Worm (Caenorhabditis elegans): ENCODE data around the gene R11H6.2.
A peak's percentile ranks its signal among the peaks of the same experiment; 100 is the strongest.

Gene R11H6.2

DNA sequence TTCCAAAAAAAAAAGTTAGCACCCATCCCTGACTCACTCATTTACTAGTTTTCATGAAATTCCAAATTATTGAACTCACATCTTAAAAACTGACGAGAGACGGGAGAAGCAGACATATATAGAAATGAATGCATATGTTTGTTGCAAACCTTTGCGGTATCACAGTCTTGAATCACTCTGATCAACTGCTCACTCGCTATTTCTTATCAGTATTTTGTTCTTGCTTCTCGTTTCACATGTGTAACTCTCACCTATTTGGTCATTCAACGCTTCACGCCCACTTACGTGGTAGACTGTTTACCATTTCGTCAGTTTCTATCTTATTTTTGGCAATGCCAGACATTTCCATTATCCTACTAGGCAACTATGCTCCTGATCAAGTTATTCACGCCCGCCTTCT, 43.0 kb downstream of the R11H6.2 start, which contains the start of gene C54G10.1:
Gene C54G10.1, plus strand, starts transcription at position 333 of the 400 bp plus-strand sequence.
- TF ChIP-seq rnt-1 (tag; optimal IDR thresholded peaks at IDR 0.05) (no peak), ceh-14 (tag; optimal IDR thresholded peaks at IDR 0.05) (no peak), tbx-7 (tag; optimal IDR thresholded peaks at IDR 0.05) (no peak), sox-4 (tag; optimal IDR thresholded peaks at IDR 0.05) (no peak), ama-1 (optimal IDR thresholded peaks at IDR 0.05) (no peak), ceh-2 (tag; optimal IDR thresholded peaks at IDR 0.05) (no peak), ttx-3 (tag; optimal IDR thresholded peaks at IDR 0.05) (no peak), nfya-1 (tag; optimal IDR thresholded peaks at IDR 0.05) (no peak), ceh-30 (tag; optimal IDR thresholded peaks at IDR 0.05) (no peak), hlh-13 (GFP tag; optimal IDR thresholded peaks at IDR 0.05) (no peak), elt-2 (tag; optimal IDR thresholded peaks at IDR 0.05) (no peak), ceh-9 (tag; optimal IDR thresholded peaks at IDR 0.05) (no peak), sox-2 (GFP tag; IDR thresholded peaks at IDR 0.05) (no peak), nhr-11 (tag; optimal IDR thresholded peaks at IDR 0.05) (no peak)

DNA sequence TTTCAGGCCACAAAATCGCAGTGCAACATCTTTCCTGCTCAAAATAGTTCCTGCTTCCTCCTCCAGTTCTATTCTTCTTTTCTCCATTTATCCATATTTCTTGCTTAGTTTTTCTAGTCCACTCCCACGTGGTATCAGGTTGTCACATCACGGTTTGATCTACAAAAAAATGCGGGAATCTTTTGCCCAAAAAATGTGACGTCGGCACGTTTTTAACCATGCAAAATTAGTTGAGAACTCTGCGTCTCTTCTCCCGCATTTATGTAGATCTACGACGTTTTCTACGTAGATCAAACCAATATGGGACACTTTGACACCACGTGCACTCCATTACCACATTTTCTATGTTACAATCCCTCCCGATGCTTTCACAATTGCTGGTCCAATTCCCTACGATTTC, 44.2 kb downstream of the R11H6.2 start:
- TF ChIP-seq gmeb-2 (tag; optimal IDR thresholded peaks at IDR 0.05) (no peak), ceh-24 (tag; optimal IDR thresholded peaks at IDR 0.05) (no peak), C08G9.2 (tag; optimal IDR thresholded peaks at IDR 0.05) (no peak), ceh-22 (tag; optimal IDR thresholded peaks at IDR 0.05) (no peak), ets-4 (tag; optimal IDR thresholded peaks at IDR 0.05) (no peak), unc-55 (GFP tag; optimal IDR thresholded peaks at IDR 0.05) (no peak), ceh-6 (GFP tag; optimal IDR thresholded peaks at IDR 0.05) (no peak), rnt-1 (tag; optimal IDR thresholded peaks at IDR 0.05) (no peak), elt-4 (tag; optimal IDR thresholded peaks at IDR 0.05) (no peak), ceh-14 (tag; optimal IDR thresholded peaks at IDR 0.05) (no peak), npax-4 (tag; optimal IDR thresholded peaks at IDR 0.05) (no peak), ztf-16 (tag; optimal IDR thresholded peaks at IDR 0.05) (no peak), ceh-48 (tag; optimal IDR thresholded peaks at IDR 0.05) (no peak), fkh-6 (tag; optimal IDR thresholded peaks at IDR 0.05) (no peak), pqm-1 (tag; optimal IDR thresholded peaks at IDR 0.05) (no peak), sox-4 (tag; optimal IDR thresholded peaks at IDR 0.05) (no peak)

DNA sequence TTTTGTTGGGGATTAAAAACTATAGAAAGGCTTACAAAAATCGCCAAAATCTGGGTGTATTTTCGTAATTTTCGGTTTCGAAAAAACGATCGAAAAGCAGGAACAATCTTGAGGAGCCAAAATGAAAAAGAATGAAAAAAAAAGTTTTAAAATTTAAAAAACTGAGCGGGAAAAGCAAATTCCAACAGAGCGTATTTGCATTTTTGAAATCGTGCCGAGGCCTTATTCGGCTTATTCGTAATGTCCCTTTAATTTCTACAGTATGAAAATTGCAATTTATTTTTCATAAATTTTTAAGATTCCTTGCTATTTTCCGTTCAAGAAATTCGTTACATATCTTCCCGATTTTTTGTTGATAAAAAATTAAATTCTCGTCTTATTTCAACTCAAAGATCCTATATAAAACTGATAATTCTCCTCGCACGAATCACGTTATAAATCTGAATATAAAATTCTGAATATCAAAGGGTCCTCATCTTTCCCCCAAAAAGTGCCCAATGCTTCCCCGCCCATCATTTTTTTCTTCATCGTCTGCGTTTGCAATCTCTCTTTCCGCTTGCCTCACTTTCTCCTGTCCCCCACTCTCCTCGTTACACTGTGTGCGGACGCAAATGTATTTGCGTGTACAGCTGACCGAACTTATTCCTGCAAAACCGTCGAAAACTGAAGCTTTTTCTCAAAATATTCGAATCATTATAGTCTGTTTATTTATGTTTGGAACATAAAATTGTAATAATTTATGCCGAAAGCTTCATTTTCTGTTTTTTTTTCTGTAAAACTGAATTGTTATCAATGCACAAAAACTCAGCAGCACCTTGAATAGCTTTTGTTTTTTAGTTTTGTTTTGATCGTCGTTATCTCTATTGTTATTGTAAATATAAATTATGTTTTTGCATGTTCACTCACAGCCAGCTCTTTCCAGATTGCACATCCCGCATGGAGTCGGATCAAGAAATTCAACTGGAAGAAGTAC, 48.3 kb downstream of the R11H6.2 start, which contains the start of the genes rfc-1 and pmp-3:
Gene rfc-1, minus strand, starts transcription at position 163 of the 973 bp plus-strand sequence.
Gene pmp-3, plus strand, starts transcription at position 923 of the 973 bp plus-strand sequence.
- peak; percentile 18 for TF ChIP-seq nfya-1 (tag; optimal IDR thresholded peaks at IDR 0.05)
- peak; percentile 15 for TF ChIP-seq ceh-31 (tag; optimal IDR thresholded peaks at IDR 0.05)
- no peak for TF ChIP-seq hlh-13 (GFP tag; optimal IDR thresholded peaks at IDR 0.05)
- no peak for TF ChIP-seq ceh-22 (tag; optimal IDR thresholded peaks at IDR 0.05)
- TF ChIP-seq ztf-16 (tag; optimal IDR thresholded peaks at IDR 0.05), result no peak

DNA sequence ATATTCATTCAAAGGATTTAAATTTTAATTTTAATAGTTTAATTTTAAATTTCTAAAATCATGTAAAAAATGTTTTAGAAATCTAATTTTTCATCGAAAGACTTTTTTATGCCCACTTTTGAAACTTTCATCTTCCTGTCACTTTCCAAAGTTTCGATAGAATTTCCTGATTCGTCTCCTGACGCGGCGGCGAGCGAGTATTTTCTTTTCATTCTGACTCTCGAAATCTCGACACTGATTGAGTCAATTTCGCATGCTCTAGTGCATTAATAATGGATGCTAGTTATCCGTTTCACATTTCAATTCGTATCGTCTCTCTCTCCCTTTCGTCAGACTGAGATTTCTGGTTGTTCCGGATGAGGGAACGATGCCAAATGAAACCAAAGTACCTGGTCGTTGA, 51.0 kb downstream of the R11H6.2 start:
- TF ChIP-seq hlh-8 (tag; optimal IDR thresholded peaks at IDR 0.05), result no peak
- TF ChIP-seq nhr-11 (tag; optimal IDR thresholded peaks at IDR 0.05), result no peak
- TF ChIP-seq ceh-31 (tag; optimal IDR thresholded peaks at IDR 0.05), result peak; percentile 9
- TF ChIP-seq C08G9.2 (tag; optimal IDR thresholded peaks at IDR 0.05), result no peak
- no peak for TF ChIP-seq lin-11 (tag; optimal IDR thresholded peaks at IDR 0.05)
- TF ChIP-seq pha-4 (tag; optimal IDR thresholded peaks at IDR 0.05), result no peak
- TF ChIP-seq nhr-232 (tag; optimal IDR thresholded peaks at IDR 0.05), result no peak
- TF ChIP-seq tbx-2 (tag; optimal IDR thresholded peaks at IDR 0.05), result no peak
- TF ChIP-seq unc-42 (tag; optimal IDR thresholded peaks at IDR 0.05), result peak; percentile 30
- no peak for TF ChIP-seq ztf-16 (tag; optimal IDR thresholded peaks at IDR 0.05)
- no peak for TF ChIP-seq pqm-1 (tag; optimal IDR thresholded peaks at IDR 0.05)
- TF ChIP-seq ahr-1 (tag; optimal IDR thresholded peaks at IDR 0.05), result no peak
- TF ChIP-seq pha-2 (tag; optimal IDR thresholded peaks at IDR 0.05), result no peak

All from whole organism, late embryonic.